Worm (Caenorhabditis elegans): ENCODE measurements around the gene cest-30.

DNA sequence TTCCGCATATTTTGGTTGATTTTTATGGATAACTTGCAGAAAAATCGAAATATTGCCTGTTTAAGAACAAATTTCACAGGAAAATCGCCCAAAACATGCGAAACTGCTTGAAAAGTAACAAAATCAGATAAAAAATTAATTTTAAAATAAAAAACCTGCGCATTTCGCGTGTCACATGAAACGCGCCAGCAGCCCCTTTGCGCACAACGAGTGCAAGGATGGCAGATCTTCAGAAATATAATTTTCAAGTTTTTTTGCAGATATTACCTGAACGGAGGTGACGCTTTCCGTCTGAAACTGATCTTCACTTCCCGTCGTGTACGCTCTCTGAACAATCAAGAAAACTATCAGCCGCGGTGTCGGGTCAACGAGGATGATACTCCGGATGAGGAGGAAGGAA, 12.1 kb upstream of the cest-30 start:
- no peak for TF ChIP-seq lin-39 (tag; optimal IDR thresholded peaks at IDR 0.05)
- TF ChIP-seq snpc-4 (tag; optimal IDR thresholded peaks at IDR 0.05), result no peak
- TF ChIP-seq ztf-4 (tag; optimal IDR thresholded peaks at IDR 0.05), result no peak
- peak; percentile 51 for TF ChIP-seq nhr-23 (tag; optimal IDR thresholded peaks at IDR 0.05)
- no peak for TF ChIP-seq elt-3 (tag; optimal IDR thresholded peaks at IDR 0.05)
- TF ChIP-seq pha-4 (tag; optimal IDR thresholded peaks at IDR 0.05), result peak; percentile 53

Data from whole organism, L3 larva.